Fruit fly (Drosophila melanogaster) whole organism, embryonic: ENCODE data around the gene hng2.

Experiments used
- Abd-B ChIP-seq: fragments of 200-800 bp; sonication (Bioruptor generic); optimal IDR thresholded peaks from 2 replicates; lab custom pipeline; 2018; ENCODE audit warnings: missing biosample characterization, mild to moderate bottlenecking, missing genetic modification characterization, moderate library complexity
- Ada2b ChIP-seq: fragments of 200-800 bp; sonication (Bioruptor generic); IDR thresholded peaks from 2 replicates; pipeline ENCODE4 v1.3.6; 2022; ENCODE audit warnings: missing biosample characterization, missing genetic modification characterization
- Asciz ChIP-seq: fragments of 200-800 bp; sonication (Bioruptor generic); optimal IDR thresholded peaks from 2 replicates; lab custom pipeline; 2017; ENCODE audit warnings: missing biosample characterization, mild to moderate bottlenecking, missing genetic modification characterization, missing genetic modification reagents
- B-H1 ChIP-seq: fragments of 200-800 bp; sonication (Bioruptor generic); IDR thresholded peaks from 3 replicates; pipeline ENCODE4 v1.3.6; 2022; ENCODE audit warnings: missing biosample characterization, missing genetic modification characterization
- C15 ChIP-seq: fragments of 200-800 bp; sonication (Bioruptor generic); IDR thresholded peaks from 3 replicates; pipeline ENCODE4 v1.3.6; 2022; ENCODE audit warnings: missing biosample characterization, missing genetic modification characterization
- CG10654 ChIP-seq: fragments of 200-800 bp; sonication (Bioruptor generic); optimal IDR thresholded peaks from 2 replicates; lab custom pipeline; 2016; ENCODE audit warnings: missing biosample characterization, missing genetic modification characterization
- CG11560 ChIP-seq: fragments of 200-800 bp; sonication (Bioruptor generic); IDR thresholded peaks from 3 replicates; pipeline ENCODE4 v1.3.6; 2022; ENCODE audit warnings: missing biosample characterization, missing genetic modification characterization
- CG12744 ChIP-seq: fragments of 200-800 bp; sonication (Bioruptor generic); optimal IDR thresholded peaks from 2 replicates; lab custom pipeline; 2016; ENCODE audit warnings: missing biosample characterization, missing genetic modification characterization
- CG17359 ChIP-seq: fragments of 200-800 bp; sonication (Bioruptor generic); optimal IDR thresholded peaks from 3 replicates; lab custom pipeline; 2018; ENCODE audit warnings: missing biosample characterization, mild to moderate bottlenecking, missing genetic modification characterization, moderate library complexity
- CG2116 ChIP-seq: fragments of 200-800 bp; sonication (Bioruptor generic); optimal IDR thresholded peaks from 3 replicates; lab custom pipeline; 2018; ENCODE audit warnings: missing biosample characterization, mild to moderate bottlenecking, missing genetic modification characterization
- CG32532 ChIP-seq: fragments of 200-800 bp; sonication (Bioruptor generic); IDR thresholded peaks from 2 replicates; pipeline ENCODE4 v1.3.6; 2022; ENCODE audit warnings: missing biosample characterization, missing genetic modification characterization
- CG32772 ChIP-seq: fragments of 200-800 bp; sonication (Bioruptor generic); IDR thresholded peaks from 2 replicates; pipeline ENCODE4 v1.3.6; 2022; ENCODE audit warnings: missing biosample characterization, missing genetic modification characterization
- CG3726 ChIP-seq: fragments of 200-800 bp; sonication (Bioruptor generic); IDR thresholded peaks from 3 replicates; pipeline ENCODE4, ENCODE4 v1.3.6; 2022; ENCODE audit warnings: missing biosample characterization, missing genetic modification characterization
- CG4360 ChIP-seq: fragments of 200-800 bp; sonication (Bioruptor generic); IDR thresholded peaks from 2 replicates; pipeline ENCODE4 v1.3.6; 2022; ENCODE audit warnings: missing biosample characterization, missing genetic modification characterization
- CG4424 ChIP-seq: fragments of 200-800 bp; sonication (Bioruptor generic); optimal IDR thresholded peaks from 3 replicates; lab custom pipeline; 2016; ENCODE audit warnings: missing biosample characterization, missing genetic modification characterization
- CG8089 ChIP-seq: fragments of 200-800 bp; sonication (Bioruptor generic); optimal IDR thresholded peaks from 3 replicates; lab custom pipeline; 2016; ENCODE audit warnings: missing biosample characterization, missing genetic modification characterization
- CG8281 ChIP-seq: fragments of 200-800 bp; sonication (Bioruptor generic); optimal IDR thresholded peaks from 2 replicates; lab custom pipeline; 2018; ENCODE audit warnings: missing biosample characterization, mild to moderate bottlenecking, missing genetic modification characterization, moderate library complexity
- CG8765 ChIP-seq: fragments of 200-800 bp; sonication (Bioruptor generic); IDR thresholded peaks from 2 replicates; pipeline ENCODE4 v1.3.6; 2022; ENCODE audit warnings: missing biosample characterization, missing genetic modification characterization
- CG9932 ChIP-seq: fragments of 200-800 bp; sonication (Bioruptor generic); IDR thresholded peaks from 2 replicates; pipeline ENCODE4 v1.3.6; 2022; ENCODE audit warnings: missing biosample characterization, missing genetic modification characterization
- CoRest ChIP-seq: fragments of 200-800 bp; sonication (Bioruptor generic); optimal IDR thresholded peaks from 3 replicates; lab custom pipeline; 2018; ENCODE audit warnings: missing biosample characterization, mild to moderate bottlenecking, missing genetic modification characterization, moderate library complexity
- CrebB ChIP-seq: fragments of 200-800 bp; sonication (Bioruptor generic); optimal IDR thresholded peaks from 3 replicates; lab custom pipeline; 2018; ENCODE audit warnings: missing biosample characterization, mild to moderate bottlenecking, missing genetic modification characterization
- Dfd ChIP-seq, 2 experiments: fragments of >200 bp; optimal IDR thresholded peaks; 2 replicates each; lab custom pipeline; 2017; ENCODE audit warnings: missing biosample characterization in 2 of 2, missing genetic modification characterization in 2 of 2
- Doc3 ChIP-seq: fragments of 200-800 bp; sonication (Bioruptor generic); IDR thresholded peaks from 3 replicates; pipeline ENCODE4 v1.3.6; 2022; ENCODE audit warnings: missing biosample characterization, missing genetic modification characterization; ENCODE audit not compliant: partially characterized antibody
- Drgx ChIP-seq: fragments of 200-800 bp; sonication (Bioruptor generic); IDR thresholded peaks from 2 replicates; pipeline ENCODE4 v1.3.6; 2022; ENCODE audit warnings: missing biosample characterization, missing genetic modification characterization
- H2.0 ChIP-seq: fragments of 200-800 bp; sonication (Bioruptor generic); IDR thresholded peaks from 2 replicates; pipeline ENCODE4 v1.3.6; 2022; ENCODE audit warnings: missing biosample characterization, missing genetic modification characterization
- Hand ChIP-seq: fragments of 200-800 bp; sonication (Bioruptor generic); optimal IDR thresholded peaks from 2 replicates; lab custom pipeline; 2017; ENCODE audit warnings: mild to moderate bottlenecking, missing biosample characterization, missing genetic modification reagents, missing genetic modification characterization
- Hr3 ChIP-seq: fragments of 200-800 bp; sonication (Bioruptor generic); optimal IDR thresholded peaks from 3 replicates; lab custom pipeline; 2016; ENCODE audit warnings: missing biosample characterization, missing genetic modification characterization
- Mrtf ChIP-seq: fragments of 200-800 bp; sonication (Bioruptor generic); IDR thresholded peaks from 3 replicates; pipeline ENCODE4 v1.3.6; 2022; ENCODE audit warnings: missing biosample characterization, missing genetic modification characterization
- NC2α ChIP-seq: fragments of 200-800 bp; sonication (Bioruptor generic); optimal IDR thresholded peaks from 2 replicates; lab custom pipeline; 2016; ENCODE audit warnings: missing biosample characterization, missing genetic modification characterization
- Optix ChIP-seq: fragments of 200-800 bp; sonication (Bioruptor generic); IDR thresholded peaks from 3 replicates; pipeline ENCODE4 v1.3.6; 2022; ENCODE audit warnings: missing biosample characterization, missing genetic modification characterization
- Rfx ChIP-seq: fragments of 200-800 bp; sonication (Bioruptor generic); IDR thresholded peaks from 2 replicates; pipeline ENCODE4 v1.3.6; 2022; ENCODE audit warnings: missing biosample characterization, missing genetic modification characterization
- Taf1 ChIP-seq: fragments of 200-800 bp; sonication (Bioruptor generic); IDR thresholded peaks from 2 replicates; pipeline ENCODE4 v1.3.6; 2022; ENCODE audit warnings: missing biosample characterization, missing genetic modification characterization
- ash1 ChIP-seq: fragments of 200-800 bp; sonication (Bioruptor generic); optimal IDR thresholded peaks from 2 replicates; lab custom pipeline; 2018; ENCODE audit warnings: missing biosample characterization, mild to moderate bottlenecking, missing genetic modification characterization
- crc ChIP-seq: fragments of 200-800 bp; sonication (Bioruptor generic); optimal IDR thresholded peaks from 2 replicates; lab custom pipeline; 2016; ENCODE audit warnings: missing biosample characterization, missing genetic modification characterization
- dmrt11E ChIP-seq: fragments of 200-800 bp; sonication (Bioruptor generic); optimal IDR thresholded peaks from 3 replicates; lab custom pipeline; 2018; ENCODE audit warnings: missing biosample characterization, mild to moderate bottlenecking, missing genetic modification characterization, moderate library complexity
- dpn ChIP-seq, 2 experiments: fragments of 200-800 bp; sonication (Bioruptor generic); optimal IDR thresholded peaks; 3 replicates each; lab custom pipeline; 2016; ENCODE audit warnings: missing biosample characterization in 2 of 2, missing genetic modification characterization in 2 of 2
- esg ChIP-seq: fragments of 200-800 bp; sonication (Bioruptor generic); conservative IDR thresholded peaks from 2 replicates; pipeline ENCODE4 v1.3.6; 2022; ENCODE audit warnings: missing biosample characterization, missing genetic modification characterization
- fru ChIP-seq: fragments of >200 bp; optimal IDR thresholded peaks from 2 replicates; lab custom pipeline; 2017
- kah ChIP-seq: fragments of 200-800 bp; sonication (Bioruptor generic); optimal IDR thresholded peaks from 2 replicates; lab custom pipeline; 2018; ENCODE audit warnings: missing biosample characterization, mild to moderate bottlenecking, missing genetic modification characterization
- klu ChIP-seq: fragments of 200-800 bp; sonication (Bioruptor generic); IDR thresholded peaks from 2 replicates; pipeline ENCODE4 v1.3.6; 2022; ENCODE audit warnings: missing biosample characterization, missing genetic modification characterization
- nau ChIP-seq: fragments of 200-800 bp; sonication (Bioruptor generic); optimal IDR thresholded peaks from 3 replicates; lab custom pipeline; 2017; ENCODE audit warnings: missing biosample characterization, mild to moderate bottlenecking, missing genetic modification characterization, missing genetic modification reagents
- oc ChIP-seq: fragments of 200-800 bp; sonication (Bioruptor generic); optimal IDR thresholded peaks from 2 replicates; lab custom pipeline; 2018; ENCODE audit warnings: missing biosample characterization, mild to moderate bottlenecking, missing genetic modification characterization, moderate library complexity
- pnt ChIP-seq: fragments of 200-800 bp; sonication (Bioruptor generic); optimal IDR thresholded peaks from 3 replicates; lab custom pipeline; 2016; ENCODE audit warnings: missing biosample characterization, missing genetic modification characterization
- pum ChIP-seq: fragments of 200-800 bp; sonication (Bioruptor generic); optimal IDR thresholded peaks from 2 replicates; lab custom pipeline; 2016; ENCODE audit warnings: missing biosample characterization, missing genetic modification characterization
- salm ChIP-seq: fragments of 200-800 bp; sonication (Bioruptor generic); optimal IDR thresholded peaks from 2 replicates; lab custom pipeline; 2018; ENCODE audit warnings: missing biosample characterization, mild to moderate bottlenecking, missing genetic modification characterization
- sd ChIP-seq: fragments of 200-800 bp; sonication (Bioruptor generic); optimal IDR thresholded peaks from 3 replicates; lab custom pipeline; 2018; ENCODE audit warnings: missing biosample characterization, mild to moderate bottlenecking, missing genetic modification characterization, moderate library complexity
- shn ChIP-seq: fragments of 200-800 bp; sonication (Bioruptor generic); optimal IDR thresholded peaks from 3 replicates; lab custom pipeline; 2016; ENCODE audit warnings: missing biosample characterization, missing genetic modification characterization
- tll ChIP-seq, 2 experiments: fragments of 200-800 bp in 1 of 2; fragments of >200 bp in 1 of 2; sonication (Bioruptor generic) in 1 of 2; optimal IDR thresholded peaks; 2 replicates each; lab custom pipeline; 2017 to 2019; ENCODE audit warnings: missing biosample characterization in 2 of 2, missing genetic modification characterization in 2 of 2, mild to moderate bottlenecking in 1 of 2, moderate library complexity in 1 of 2
- vnd ChIP-seq: fragments of 200-800 bp; sonication (Bioruptor generic); IDR thresholded peaks from 3 replicates; pipeline ENCODE4 v1.3.6; 2022; ENCODE audit warnings: missing biosample characterization, missing genetic modification characterization; ENCODE audit not compliant: partially characterized antibody
- wek ChIP-seq: fragments of 200-800 bp; sonication (Bioruptor generic); optimal IDR thresholded peaks from 3 replicates; lab custom pipeline; 2018; ENCODE audit warnings: missing biosample characterization, mild to moderate bottlenecking, missing genetic modification characterization, moderate library complexity

The hng2 gene

dm6 chr3R:8812342-8812966, 6.3 kb downstream of the hng2 start (continued):
- TF ChIP-seq dpn (GFP tag; optimal IDR thresholded peaks at IDR 0.05; lab: Kevin White, UChicago) (peak; percentile 43 to 44), Drgx (peak; percentile 94), Mrtf (GFP tag; lab: Robert Waterston, UW) (peak; percentile 33; the same call in 1 of the 3 replicates), Doc3 (no peak), nau (GFP tag; lab: Kevin White, UChicago) (peak; percentile 43), pnt (GFP tag; lab: Kevin White, UChicago) (peak; percentile 17), Taf1 (GFP tag; lab: Robert Waterston, UW) (peak; percentile 47; the same call in 1 of the 2 replicates), CG12744 (no peak), Optix (no peak), CG8089 (GFP tag; lab: Kevin White, UChicago) (peak; percentile 36), sd (tag; lab: Kevin White, UChicago) (no peak), CG11560 (tag; lab: Robert Waterston, UW) (no peak), CrebB (no peak), Ada2b (GFP tag; lab: Robert Waterston, UW) (peak; percentile 51), fru (lab: Kevin White, UChicago) (no peak), klu (0 out of 2 replicates have a peak, but pooled peaks have one; percentile 27), Dfd (GFP tag; optimal IDR thresholded peaks at IDR 0.05; lab: Kevin White, UChicago) (no peak), CG4424 (GFP tag; lab: Kevin White, UChicago) (peak; percentile 28), Abd-B (peak; percentile 39), CG3726 (GFP tag; lab: Robert Waterston, UW) (0 out of 3 replicates have a peak, but pooled peaks have one; percentile 40), Rfx (GFP tag; lab: Robert Waterston, UW) (peak; percentile 71; the same call in 1 of the 2 replicates), CG32772 (GFP tag; lab: Robert Waterston, UW) (peak; percentile 58; the same call in 1 of the 2 replicates), Hr3 (GFP tag; lab: Kevin White, UChicago) (peak; percentile 16), H2.0 (GFP tag; lab: Robert Waterston, UW) (0 out of 2 replicates have a peak, but pooled peaks have one; percentile 37), kah (peak; percentile 20), tll (GFP tag; optimal IDR thresholded peaks at IDR 0.05; lab: Kevin White, UChicago) (no peak), wek (peak; percentile 40), crc (peak; percentile 6), NC2α (GFP tag; lab: Kevin White, UChicago) (no peak), CoRest (tag; lab: Kevin White, UChicago) (peak; percentile 21), CG8765 (no peak), B-H1 (GFP tag; lab: Robert Waterston, UW) (peak; percentile 48; the same call in 2 of the 3 replicates), CG32532 (peak; percentile 67), CG8281 (tag; lab: Kevin White, UChicago) (no peak), Hand (GFP tag; lab: Kevin White, UChicago) (peak; percentile 29), esg (GFP tag; lab: Robert Waterston, UW) (peak; percentile 32; the same call in 1 of the 2 replicates), CG4360 (GFP tag; lab: Robert Waterston, UW) (no peak), vnd (GFP tag; lab: Robert Waterston, UW) (no peak), pum (peak; percentile 12), CG9932 (GFP tag; lab: Robert Waterston, UW) (peak; percentile 73), CG10654 (GFP tag; lab: Kevin White, UChicago) (no peak), oc (tag; lab: Kevin White, UChicago) (peak; percentile 70), C15 (no peak), dmrt11E (tag; lab: Kevin White, UChicago) (peak; percentile 36), shn (GFP tag; lab: Kevin White, UChicago) (peak; percentile 41), CG17359 (tag; lab: Kevin White, UChicago) (peak; percentile 63), CG2116 (no peak), salm (tag; lab: Kevin White, UChicago) (peak; percentile 26), ash1 (GFP tag; lab: Kevin White, UChicago) (no peak), Asciz (GFP tag; lab: Kevin White, UChicago) (peak; percentile 50)
